Fruit fly (Drosophila melanogaster) whole organism, embryonic: Measurements from ENCODE around the gene CG32371.
A peak's percentile ranks its signal among the peaks of the same experiment; 100 is the strongest.

ENCODE experiments used
- B-H2 ChIP-seq: fragments of 200-800 bp; sonication (Bioruptor generic); optimal IDR thresholded peaks from 2 replicates; lab custom pipeline; 2018; ENCODE audit warnings: missing biosample characterization, mild to moderate bottlenecking, missing genetic modification characterization
- Bdp1 ChIP-seq: fragments of 200-800 bp; sonication (Bioruptor generic); optimal IDR thresholded peaks from 3 replicates; lab custom pipeline; 2016; ENCODE audit warnings: missing biosample characterization, missing genetic modification characterization
- Blimp-1 ChIP-seq: fragments of 200-800 bp; sonication (Bioruptor generic); optimal IDR thresholded peaks from 3 replicates; lab custom pipeline; 2018; ENCODE audit warnings: missing biosample characterization, missing genetic modification characterization, mild to moderate bottlenecking, moderate library complexity, missing genetic modification reagents
- CG11456 ChIP-seq: fragments of 200-800 bp; sonication (Bioruptor generic); IDR thresholded peaks from 3 replicates; pipeline ENCODE4 v1.3.6; 2022; ENCODE audit warnings: missing biosample characterization, missing genetic modification characterization
- CG12942 ChIP-seq: fragments of 200-800 bp; sonication (Bioruptor generic); optimal IDR thresholded peaks from 3 replicates; lab custom pipeline; 2016; ENCODE audit warnings: missing biosample characterization, missing genetic modification characterization
- CG14860 ChIP-seq: fragments of 200-800 bp; sonication (Bioruptor generic); IDR thresholded peaks from 3 replicates; pipeline ENCODE4 v1.3.6; 2022; ENCODE audit warnings: missing biosample characterization, missing genetic modification characterization; ENCODE audit not compliant: partially characterized antibody
- CG15269 ChIP-seq: fragments of 200-800 bp; sonication (Bioruptor generic); optimal IDR thresholded peaks from 2 replicates; lab custom pipeline; 2018; ENCODE audit warnings: missing biosample characterization, mild to moderate bottlenecking, missing genetic modification characterization, moderate library complexity
- CG15514 ChIP-seq: fragments of 200-800 bp; sonication (Bioruptor generic); optimal IDR thresholded peaks from 3 replicates; lab custom pipeline; 2017; ENCODE audit warnings: missing biosample characterization, missing genetic modification characterization, mild to moderate bottlenecking, moderate library complexity, missing genetic modification reagents
- CG17568 ChIP-seq: fragments of 200-800 bp; sonication (Bioruptor generic); optimal IDR thresholded peaks from 2 replicates; lab custom pipeline; 2018; ENCODE audit warnings: missing biosample characterization, mild to moderate bottlenecking, missing genetic modification characterization, moderate library complexity
- CG2875 ChIP-seq: fragments of 200-800 bp; sonication (Bioruptor generic); optimal IDR thresholded peaks from 2 replicates; lab custom pipeline; 2017; ENCODE audit warnings: missing biosample characterization, mild to moderate bottlenecking, missing genetic modification characterization, missing genetic modification reagents
- CG30020 ChIP-seq: fragments of 200-800 bp; optimal IDR thresholded peaks from 2 replicates; lab custom pipeline; 2019; ENCODE audit warnings: missing biosample characterization, mild to moderate bottlenecking, missing genetic modification characterization, moderate library complexity
- CG31365 ChIP-seq: fragments of 200-800 bp; sonication (Bioruptor generic); optimal IDR thresholded peaks from 2 replicates; lab custom pipeline; 2018; ENCODE audit warnings: missing biosample characterization, mild to moderate bottlenecking, missing genetic modification characterization
- CG32772 ChIP-seq: fragments of 200-800 bp; sonication (Bioruptor generic); IDR thresholded peaks from 2 replicates; pipeline ENCODE4 v1.3.6; 2022; ENCODE audit warnings: missing biosample characterization, missing genetic modification characterization
- CG34422 ChIP-seq: fragments of 200-800 bp; sonication (Bioruptor generic); IDR thresholded peaks from 3 replicates; pipeline ENCODE4 v1.3.6; 2022; ENCODE audit warnings: missing biosample characterization, missing genetic modification characterization
- CG5180 ChIP-seq: fragments of 200-800 bp; sonication (Bioruptor generic); optimal IDR thresholded peaks from 3 replicates; lab custom pipeline; 2017; ENCODE audit warnings: missing biosample characterization, missing genetic modification characterization, mild to moderate bottlenecking, moderate library complexity, missing genetic modification reagents
- CG6272 ChIP-seq: fragments of 200-800 bp; sonication (Bioruptor generic); IDR thresholded peaks from 2 replicates; pipeline ENCODE4 v1.3.6; 2022; ENCODE audit warnings: missing biosample characterization, missing genetic modification characterization
- CG6683 ChIP-seq: fragments of 200-800 bp; sonication (Bioruptor generic); optimal IDR thresholded peaks from 2 replicates; lab custom pipeline; 2017; ENCODE audit warnings: missing biosample characterization, mild to moderate bottlenecking, missing genetic modification characterization, missing genetic modification reagents
- CG8765 ChIP-seq: fragments of 200-800 bp; sonication (Bioruptor generic); IDR thresholded peaks from 2 replicates; pipeline ENCODE4 v1.3.6; 2022; ENCODE audit warnings: missing biosample characterization, missing genetic modification characterization
- D19B ChIP-seq: fragments of 200-800 bp; sonication (Bioruptor generic); optimal IDR thresholded peaks from 2 replicates; lab custom pipeline; 2017; ENCODE audit warnings: missing biosample characterization, mild to moderate bottlenecking, missing genetic modification characterization
- Elba2 ChIP-seq: fragments of 200-800 bp; sonication (Bioruptor generic); optimal IDR thresholded peaks from 3 replicates; lab custom pipeline; 2016; ENCODE audit warnings: missing biosample characterization, missing genetic modification characterization
- Gug ChIP-seq: fragments of 200-800 bp; sonication (Bioruptor generic); IDR thresholded peaks from 4 replicates; pipeline ENCODE4 v1.3.6; 2022; ENCODE audit warnings: missing biosample characterization, missing genetic modification characterization
- HHEX ChIP-seq: fragments of 200-800 bp; sonication (Bioruptor generic); optimal IDR thresholded peaks from 3 replicates; lab custom pipeline; 2017; ENCODE audit warnings: missing biosample characterization, mild to moderate bottlenecking, missing genetic modification characterization, missing genetic modification reagents
- Hey ChIP-seq: fragments of 200-800 bp; sonication (Bioruptor generic); optimal IDR thresholded peaks from 3 replicates; lab custom pipeline; 2018; ENCODE audit warnings: missing biosample characterization, mild to moderate bottlenecking, missing genetic modification characterization
- Hmx ChIP-seq: fragments of 200-800 bp; sonication (Bioruptor generic); optimal IDR thresholded peaks from 2 replicates; lab custom pipeline; 2016; ENCODE audit warnings: missing biosample characterization, missing genetic modification characterization
- NC2α ChIP-seq: fragments of 200-800 bp; sonication (Bioruptor generic); optimal IDR thresholded peaks from 2 replicates; lab custom pipeline; 2016; ENCODE audit warnings: missing biosample characterization, missing genetic modification characterization
- NC2β ChIP-seq: fragments of 200-800 bp; sonication (Bioruptor generic); optimal IDR thresholded peaks from 2 replicates; lab custom pipeline; 2016; ENCODE audit warnings: missing biosample characterization, missing genetic modification characterization
- Oaz ChIP-seq: fragments of 200-800 bp; sonication (Bioruptor generic); IDR thresholded peaks from 2 replicates; pipeline ENCODE4 v1.3.6; 2022; ENCODE audit warnings: missing biosample characterization, missing genetic modification characterization
- PHDP ChIP-seq: fragments of 200-800 bp; sonication (Bioruptor generic); optimal IDR thresholded peaks from 3 replicates; lab custom pipeline; 2018; ENCODE audit warnings: missing biosample characterization, mild to moderate bottlenecking, missing genetic modification characterization, moderate library complexity
- Vsx1 ChIP-seq: fragments of 200-800 bp; sonication (Bioruptor generic); optimal IDR thresholded peaks from 2 replicates; lab custom pipeline; 2017; ENCODE audit warnings: missing biosample characterization, mild to moderate bottlenecking, missing genetic modification characterization, missing genetic modification reagents
- ara ChIP-seq: fragments of 200-800 bp; sonication (Bioruptor generic); IDR thresholded peaks from 2 replicates; pipeline ENCODE4 v1.3.6; 2022; ENCODE audit warnings: missing biosample characterization, missing genetic modification characterization
- ato ChIP-seq: fragments of 200-800 bp; sonication (Bioruptor generic); IDR thresholded peaks from 2 replicates; pipeline ENCODE4 v1.3.6; 2022; ENCODE audit warnings: missing biosample characterization, missing genetic modification characterization; ENCODE audit not compliant: partially characterized antibody
- az2 ChIP-seq: fragments of 200-800 bp; sonication (Bioruptor generic); optimal IDR thresholded peaks from 3 replicates; lab custom pipeline; 2016; ENCODE audit warnings: missing biosample characterization, missing genetic modification characterization
- bbx ChIP-seq: fragments of 200-800 bp; sonication (Bioruptor generic); IDR thresholded peaks from 2 replicates; pipeline ENCODE4 v1.3.6; 2022; ENCODE audit warnings: missing biosample characterization, missing genetic modification characterization; ENCODE audit not compliant: partially characterized antibody
- dan ChIP-seq: fragments of 200-800 bp; sonication (Bioruptor generic); IDR thresholded peaks from 2 replicates; pipeline ENCODE4 v1.3.6; 2022; ENCODE audit warnings: missing biosample characterization, missing genetic modification characterization
- ewg ChIP-seq: fragments of 200-800 bp; sonication (Bioruptor generic); optimal IDR thresholded peaks from 3 replicates; lab custom pipeline; 2017; ENCODE audit warnings: mild to moderate bottlenecking, missing biosample characterization, missing genetic modification reagents, missing genetic modification characterization
- ftz-f1 ChIP-seq: fragments of 200-800 bp; sonication (Bioruptor generic); optimal IDR thresholded peaks from 2 replicates; lab custom pipeline; 2016; ENCODE audit warnings: missing biosample characterization, missing genetic modification characterization
- klu ChIP-seq: fragments of 200-800 bp; sonication (Bioruptor generic); IDR thresholded peaks from 2 replicates; pipeline ENCODE4 v1.3.6; 2022; ENCODE audit warnings: missing biosample characterization, missing genetic modification characterization
- lbe ChIP-seq: fragments of 200-800 bp; sonication (Bioruptor generic); optimal IDR thresholded peaks from 2 replicates; lab custom pipeline; 2016; ENCODE audit warnings: missing biosample characterization, mild to moderate bottlenecking, missing genetic modification characterization
- lmd ChIP-seq: fragments of 200-800 bp; sonication (Bioruptor generic); IDR thresholded peaks from 2 replicates; pipeline ENCODE4 v1.3.6; 2022; ENCODE audit warnings: missing biosample characterization, missing genetic modification characterization
- lola ChIP-seq, 3 experiments: fragments of >200 bp in 2 of 3; fragments of 200-800 bp in 1 of 3; sonication (Bioruptor generic) in 1 of 3; optimal IDR thresholded peaks; 2 replicates each; lab custom pipeline; 2017 to 2019; ENCODE audit warnings: missing biosample characterization in 3 of 3, missing genetic modification characterization in 3 of 3, mild to moderate bottlenecking in 1 of 3, moderate library complexity in 1 of 3
- pho ChIP-seq: fragments of 200-800 bp; sonication (Bioruptor generic); optimal IDR thresholded peaks from 2 replicates; lab custom pipeline; 2016; ENCODE audit warnings: missing biosample characterization, missing genetic modification characterization
- pnt ChIP-seq: fragments of 200-800 bp; sonication (Bioruptor generic); optimal IDR thresholded peaks from 3 replicates; lab custom pipeline; 2016; ENCODE audit warnings: missing biosample characterization, missing genetic modification characterization
- row ChIP-seq: fragments of 200-800 bp; sonication (Bioruptor generic); IDR thresholded peaks from 3 replicates; pipeline ENCODE4 v1.3.6; 2022; ENCODE audit warnings: missing biosample characterization, missing genetic modification characterization
- sob ChIP-seq: fragments of 200-800 bp; sonication (Bioruptor generic); IDR thresholded peaks from 2 replicates; pipeline ENCODE4 v1.3.6; 2022; ENCODE audit warnings: missing biosample characterization, missing genetic modification characterization
- tin ChIP-seq: fragments of 200-800 bp; sonication (Bioruptor generic); optimal IDR thresholded peaks from 3 replicates; lab custom pipeline; 2016; ENCODE audit warnings: missing biosample characterization, missing genetic modification characterization
- unpg ChIP-seq: fragments of 200-800 bp; sonication (Bioruptor generic); optimal IDR thresholded peaks from 3 replicates; lab custom pipeline; 2018; ENCODE audit warnings: missing biosample characterization, mild to moderate bottlenecking, missing genetic modification characterization, moderate library complexity
- usp ChIP-seq: fragments of >200 bp; optimal IDR thresholded peaks from 2 replicates; lab custom pipeline; 2017; ENCODE audit warnings: missing biosample characterization, missing genetic modification characterization
- vnd ChIP-seq: fragments of 200-800 bp; sonication (Bioruptor generic); IDR thresholded peaks from 3 replicates; pipeline ENCODE4 v1.3.6; 2022; ENCODE audit warnings: missing biosample characterization, missing genetic modification characterization; ENCODE audit not compliant: partially characterized antibody
- yki ChIP-seq: fragments of >200 bp; optimal IDR thresholded peaks from 3 replicates; lab custom pipeline; 2018

Gene CG32371

DNA sequence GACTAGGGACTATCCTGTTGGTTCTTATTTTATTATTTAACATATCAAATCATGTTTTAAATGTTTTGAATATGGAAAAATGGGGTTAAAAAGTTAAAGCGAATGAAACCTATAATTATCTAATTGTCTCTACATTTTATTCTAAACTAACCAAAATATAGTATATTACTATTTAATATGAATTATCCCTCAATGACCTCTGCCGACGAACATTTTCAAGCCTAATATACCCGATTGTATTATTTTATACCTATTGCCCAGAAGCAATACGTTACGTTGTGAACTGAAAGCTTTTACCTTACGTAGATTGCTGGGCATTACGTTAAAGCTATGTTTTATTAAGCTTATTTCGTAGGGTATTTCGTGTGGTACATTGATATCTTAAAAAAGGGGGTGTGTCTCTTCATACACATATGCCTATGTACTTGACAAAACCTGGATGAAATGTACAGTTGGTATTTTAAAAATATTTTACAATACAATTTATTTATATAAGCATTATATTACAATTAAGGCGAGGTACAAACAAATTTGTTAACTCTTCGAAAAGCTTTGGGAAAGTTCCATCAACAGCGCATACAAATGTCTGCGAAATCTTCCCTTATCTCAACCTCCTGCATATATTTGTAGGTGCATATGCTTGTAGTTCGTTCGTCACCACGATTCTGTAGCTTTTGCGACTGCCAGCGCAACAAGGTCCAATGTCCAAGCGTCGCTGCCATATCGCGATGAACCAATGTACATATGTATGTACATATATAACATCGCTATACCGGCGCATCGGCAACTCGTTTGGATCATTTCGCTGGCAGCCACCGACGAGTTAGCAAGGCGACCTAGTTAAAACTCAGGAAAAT, 49.4 kb downstream of the CG32371 start, which contains the start of gene Mcad (continued):
- no peak for TF ChIP-seq ato (GFP tag; lab: Robert Waterston, UW)
- TF ChIP-seq CG5180 (GFP tag; lab: Kevin White, UChicago) = peak; percentile 87
- no peak for TF ChIP-seq NC2α
- TF ChIP-seq unpg (GFP tag; lab: Kevin White, UChicago) = peak; percentile 82
- TF ChIP-seq Oaz (GFP tag; lab: Robert Waterston, UW) = peak; percentile 65
- TF ChIP-seq B-H2 (GFP tag; lab: Kevin White, UChicago) = peak; percentile 17
- TF ChIP-seq CG12942 = peak; percentile 74
- peak; percentile 94 for TF ChIP-seq Blimp-1
- no peak for TF ChIP-seq dan (GFP tag; lab: Robert Waterston, UW)
- TF ChIP-seq Gug (GFP tag; lab: Robert Waterston, UW) = peak; percentile 90
- peak; percentile 95 for TF ChIP-seq tin
- TF ChIP-seq Vsx1 (GFP tag; lab: Kevin White, UChicago) = peak; percentile 91
- peak; percentile 91 for TF ChIP-seq klu (GFP tag; lab: Robert Waterston, UW)
- peak in 1 of 3 experiments; percentile 57 for TF ChIP-seq lola (GFP tag; optimal IDR thresholded peaks at IDR 0.05; lab: Kevin White, UChicago)
- no peak for TF ChIP-seq ftz-f1 (GFP tag; lab: Kevin White, UChicago)
- TF ChIP-seq NC2β (GFP tag; lab: Kevin White, UChicago) = no peak
- TF ChIP-seq CG14860 (GFP tag; lab: Robert Waterston, UW) = no peak
- peak; percentile 92 for TF ChIP-seq CG6683 (GFP tag; lab: Kevin White, UChicago)
- peak; percentile 85 for TF ChIP-seq az2
- peak; percentile 100 for TF ChIP-seq D19B (GFP tag; lab: Kevin White, UChicago)
- TF ChIP-seq vnd (GFP tag; lab: Robert Waterston, UW) = no peak
- TF ChIP-seq CG8765 (GFP tag; lab: Robert Waterston, UW) = no peak; the same call in 1 of the 2 replicates
- TF ChIP-seq CG15269 = peak; percentile 88
- TF ChIP-seq CG31365 = peak; percentile 64
- TF ChIP-seq ewg (GFP tag; lab: Kevin White, UChicago) = peak; percentile 69
- TF ChIP-seq HHEX (GFP tag; lab: Kevin White, UChicago) = peak; percentile 97
- peak; percentile 90 for TF ChIP-seq CG15514 (GFP tag; lab: Kevin White, UChicago)
- peak; percentile 38 for TF ChIP-seq pnt (GFP tag; lab: Kevin White, UChicago)
- TF ChIP-seq CG2875 (GFP tag; lab: Kevin White, UChicago) = peak; percentile 75
- TF ChIP-seq CG11456 (GFP tag; lab: Robert Waterston, UW) = peak; percentile 89
- peak; percentile 93 for TF ChIP-seq sob (GFP tag; lab: Robert Waterston, UW)
- TF ChIP-seq bbx (GFP tag; lab: Robert Waterston, UW) = no peak
- TF ChIP-seq Hmx (GFP tag; lab: Kevin White, UChicago) = peak; percentile 80
- TF ChIP-seq pho = peak; percentile 71
- no peak for TF ChIP-seq Bdp1 (GFP tag; lab: Kevin White, UChicago)
- TF ChIP-seq CG30020 (tag; lab: Kevin White, UChicago) = peak; percentile 49
- peak; percentile 98 for TF ChIP-seq row (GFP tag; lab: Robert Waterston, UW)
- peak; percentile 77 for TF ChIP-seq CG17568
- peak; percentile 75 for TF ChIP-seq CG32772
- TF ChIP-seq Elba2 (GFP tag; lab: Kevin White, UChicago) = no peak
- peak; percentile 84 for TF ChIP-seq PHDP
- TF ChIP-seq Hey (tag; lab: Kevin White, UChicago) = no peak
- peak; percentile 74 for TF ChIP-seq CG6272 (GFP tag; lab: Robert Waterston, UW)
- peak; percentile 97 for TF ChIP-seq lbe (GFP tag; lab: Kevin White, UChicago)
- TF ChIP-seq CG34422 (GFP tag; lab: Robert Waterston, UW) = peak; percentile 50
- TF ChIP-seq ara (GFP tag; lab: Robert Waterston, UW) = peak; percentile 57
- peak; percentile 88 for TF ChIP-seq lmd (GFP tag; lab: Robert Waterston, UW)
- TF ChIP-seq usp (GFP tag; lab: Kevin White, UChicago) = no peak
- TF ChIP-seq yki (lab: Kevin White, UChicago) = no peak
